Worm (Caenorhabditis elegans) whole organism, L4 larva: ENCODE data around the gene K10C2.2.
A peak's percentile ranks its signal among the peaks of the same experiment; 100 is the strongest.

ENCODE experiments used
- D1046.2 ChIP-seq: fragments of 200-800 bp; sonication (Bioruptor generic); IDR thresholded peaks from 2 replicates; pipeline ENCODE4 v1.3.6; 2022; ENCODE audit warnings: missing genetic modification characterization, missing compliant biosample characterization
- R02D3.7 ChIP-seq: fragments of 150-350 bp; sonication (generic microtip); optimal IDR thresholded peaks from 3 replicates; lab custom pipeline; 2014; ENCODE audit warnings: missing biosample characterization, missing genetic modification characterization
- T20F7.1 ChIP-seq: fragments of 200-800 bp; sonication (Bioruptor generic); optimal IDR thresholded peaks from 2 replicates; lab custom pipeline; 2018; ENCODE audit warnings: mild to moderate bottlenecking, missing genetic modification characterization, missing compliant biosample characterization
- Y105C5A.15 ChIP-seq: fragments of 200-800 bp; sonication (Bioruptor generic); IDR thresholded peaks from 2 replicates; pipeline ENCODE4 v1.3.6; 2022; ENCODE audit warnings: missing genetic modification characterization, missing compliant biosample characterization
- Y5F2A.4 ChIP-seq: fragments of 200-800 bp; sonication (Bioruptor generic); optimal IDR thresholded peaks from 2 replicates; lab custom pipeline; 2018; ENCODE audit warnings: mild to moderate bottlenecking, missing genetic modification characterization, missing compliant biosample characterization
- ZK546.5 ChIP-seq, 2 experiments: sonication (generic microtip); optimal IDR thresholded peaks; 2 replicates each; lab custom pipeline; 2017; ENCODE audit warnings: missing biosample characterization in 2 of 2, missing genetic modification characterization in 2 of 2
- aha-1 ChIP-seq: fragments of 150-350 bp; peaks from one replicate; lab custom pipeline; 2014; ENCODE audit warnings: missing biosample characterization, missing genetic modification characterization
- ama-1 ChIP-seq: fragments of 150-350 bp; optimal IDR thresholded peaks from 2 replicates; lab custom pipeline; 2014; ENCODE audit warnings: inconsistent platforms, mixed read lengths
- ceh-20 ChIP-seq: fragments of 200-800 bp; sonication (Bioruptor generic); IDR thresholded peaks from 2 replicates; pipeline ENCODE4 v1.3.6; 2022; ENCODE audit warnings: missing genetic modification reagents, missing genetic modification characterization, missing compliant biosample characterization
- ceh-32 ChIP-seq: sonication (generic microtip); optimal IDR thresholded peaks from 2 replicates; lab custom pipeline; 2016; ENCODE audit warnings: mild to moderate bottlenecking, missing genetic modification characterization, missing compliant biosample characterization; ENCODE audit not compliant: poor library complexity
- ces-1 ChIP-seq: fragments of 150-350 bp; sonication (generic microtip); optimal IDR thresholded peaks from 4 replicates; lab custom pipeline; 2014; ENCODE audit warnings: missing biosample characterization, missing genetic modification reagents, missing genetic modification characterization
- ctbp-1 ChIP-seq: fragments of 200-800 bp; sonication (Bioruptor generic); IDR thresholded peaks from 2 replicates; pipeline ENCODE4 v1.3.6; 2022; ENCODE audit warnings: missing genetic modification reagents, missing genetic modification characterization, missing compliant biosample characterization
- daf-12 ChIP-seq: fragments of 150-350 bp; optimal IDR thresholded peaks from 2 replicates; lab custom pipeline; 2014; ENCODE audit warnings: missing biosample characterization, missing genetic modification reagents, missing genetic modification characterization
- dmd-9 ChIP-seq: fragments of 200-800 bp; sonication (Bioruptor generic); IDR thresholded peaks from 2 replicates; pipeline ENCODE4 v1.3.6; 2022; ENCODE audit warnings: missing genetic modification reagents, missing genetic modification characterization, missing compliant biosample characterization
- duxl-1 ChIP-seq: sonication (generic microtip); optimal IDR thresholded peaks from 2 replicates; lab custom pipeline; 2016; ENCODE audit warnings: mild to moderate bottlenecking, missing genetic modification characterization, moderate library complexity, missing compliant biosample characterization; ENCODE audit not compliant: poor library complexity
- fkh-10 ChIP-seq: fragments of 150-350 bp; optimal IDR thresholded peaks from 2 replicates; lab custom pipeline; 2014; ENCODE audit warnings: missing biosample characterization, missing genetic modification reagents, missing genetic modification characterization
- fos-1 ChIP-seq: fragments of 150-350 bp; optimal IDR thresholded peaks from 2 replicates; lab custom pipeline; 2014; ENCODE audit warnings: missing biosample characterization, missing genetic modification characterization
- gei-8 ChIP-seq: fragments of 200-800 bp; sonication (Bioruptor generic); optimal IDR thresholded peaks from 2 replicates; lab custom pipeline; 2018; ENCODE audit warnings: mild to moderate bottlenecking, missing genetic modification characterization, missing compliant biosample characterization
- hmg-1.1 ChIP-seq: fragments of 200-800 bp; sonication (Bioruptor generic); IDR thresholded peaks from 2 replicates; pipeline ENCODE4 v1.3.6; 2022; ENCODE audit warnings: missing genetic modification reagents, missing genetic modification characterization, missing compliant biosample characterization
- jun-1 ChIP-seq: fragments of 150-350 bp; optimal IDR thresholded peaks from 2 replicates; lab custom pipeline; 2014; ENCODE audit warnings: missing biosample characterization, missing genetic modification reagents, missing genetic modification characterization
- lim-7 ChIP-seq: fragments of 200-800 bp; sonication (Bioruptor generic); IDR thresholded peaks from 2 replicates; pipeline ENCODE4 v1.3.6; 2022; ENCODE audit warnings: missing genetic modification characterization, missing compliant biosample characterization
- lin-1 ChIP-seq: fragments of 200-800 bp; sonication (Bioruptor generic); IDR thresholded peaks from 2 replicates; pipeline ENCODE4 v1.3.6; 2022; ENCODE audit warnings: missing genetic modification reagents, missing genetic modification characterization, missing compliant biosample characterization
- lin-38 ChIP-seq: fragments of 200-800 bp; sonication (Bioruptor generic); IDR thresholded peaks from 2 replicates; pipeline ENCODE4 v1.3.6; 2022; ENCODE audit warnings: missing genetic modification reagents, missing genetic modification characterization, missing compliant biosample characterization
- lin-39 ChIP-seq: fragments of 150-350 bp; optimal IDR thresholded peaks from 2 replicates; lab custom pipeline; 2014; ENCODE audit warnings: missing biosample characterization, missing genetic modification reagents, missing genetic modification characterization
- madf-5 ChIP-seq, 2 experiments: fragments of 200-800 bp; sonication (Bioruptor generic); IDR thresholded peaks; 2 replicates each; pipeline ENCODE4 v1.3.6; 2022; ENCODE audit warnings: missing compliant biosample characterization in 2 of 2, missing genetic modification characterization in 2 of 2
- mxl-3 ChIP-seq: fragments of 200-800 bp; sonication (Bioruptor generic); optimal IDR thresholded peaks from 2 replicates; lab custom pipeline; 2018; ENCODE audit warnings: mild to moderate bottlenecking, missing genetic modification characterization, missing compliant biosample characterization
- nhr-102 ChIP-seq: sonication (generic microtip); optimal IDR thresholded peaks from 2 replicates; lab custom pipeline; 2016; ENCODE audit warnings: mild to moderate bottlenecking, missing genetic modification characterization, moderate library complexity, missing compliant biosample characterization
- nhr-11 ChIP-seq: fragments of 150-350 bp; optimal IDR thresholded peaks from 2 replicates; lab custom pipeline; 2014; ENCODE audit warnings: missing biosample characterization, missing genetic modification characterization
- nhr-237 ChIP-seq: sonication (generic microtip); optimal IDR thresholded peaks from 2 replicates; lab custom pipeline; 2017; ENCODE audit warnings: missing biosample characterization, missing genetic modification characterization
- nhr-25 ChIP-seq: sonication (generic microtip); optimal IDR thresholded peaks from 2 replicates; lab custom pipeline; 2017; ENCODE audit warnings: missing genetic modification characterization, mild to moderate bottlenecking, missing compliant biosample characterization, antibody characterized with exemption, moderate library complexity, borderline replicate concordance; ENCODE audit not compliant: insufficient read depth
- nhr-28 ChIP-seq: fragments of 150-350 bp; optimal IDR thresholded peaks from 2 replicates; lab custom pipeline; 2014; ENCODE audit warnings: missing biosample characterization, missing genetic modification characterization
- nhr-42 ChIP-seq: fragments of 200-800 bp; sonication (Bioruptor generic); IDR thresholded peaks from 2 replicates; pipeline ENCODE4 v1.3.6; 2022; ENCODE audit warnings: missing genetic modification characterization, missing compliant biosample characterization
- nhr-6 ChIP-seq: fragments of 150-350 bp; optimal IDR thresholded peaks from 2 replicates; lab custom pipeline; 2014; ENCODE audit warnings: missing biosample characterization, missing genetic modification characterization
- pha-4 ChIP-seq, 2 experiments: fragments of 150-350 bp in 1 of 2; fragments of 200-800 bp in 1 of 2; sonication (Bioruptor generic) in 1 of 2; IDR thresholded peaks in 1 of 2; optimal IDR thresholded peaks in 1 of 2; 2 replicates each; pipeline versions ENCODE4 v1.3.6 to Lab custom; 2014 to 2022; ENCODE audit warnings: missing genetic modification characterization in 2 of 2, missing genetic modification reagents in 2 of 2, missing biosample characterization in 1 of 2, missing compliant biosample characterization in 1 of 2
- php-3 ChIP-seq: fragments of 200-800 bp; sonication (Bioruptor generic); IDR thresholded peaks from 2 replicates; pipeline ENCODE4 v1.3.6; 2022; ENCODE audit warnings: missing genetic modification reagents, missing genetic modification characterization, missing compliant biosample characterization
- rbr-2 ChIP-seq: sonication (generic microtip); optimal IDR thresholded peaks from 2 replicates; lab custom pipeline; 2016; ENCODE audit warnings: missing genotype, missing genetic modification characterization, missing compliant biosample characterization
- sdz-12 ChIP-seq: fragments of 200-800 bp; sonication (Bioruptor generic); optimal IDR thresholded peaks from 2 replicates; lab custom pipeline; 2018; ENCODE audit warnings: mild to moderate bottlenecking, missing genetic modification characterization, missing compliant biosample characterization
- snpc-1.2 ChIP-seq: fragments of 200-800 bp; sonication (Bioruptor generic); IDR thresholded peaks from 2 replicates; pipeline ENCODE4 v1.3.6; 2022; ENCODE audit warnings: missing genetic modification reagents, missing genetic modification characterization, missing compliant biosample characterization
- tag-97 ChIP-seq: fragments of 200-800 bp; sonication (Bioruptor generic); IDR thresholded peaks from 2 replicates; pipeline ENCODE4 v1.3.6; 2022; ENCODE audit warnings: missing genetic modification characterization, missing compliant biosample characterization
- tra-1 ChIP-seq: fragments of 200-800 bp; sonication (Bioruptor generic); IDR thresholded peaks from 2 replicates; pipeline ENCODE4 v1.3.6; 2022; ENCODE audit warnings: missing genetic modification reagents, missing genetic modification characterization, missing compliant biosample characterization
- unc-130 ChIP-seq: sonication (generic microtip); optimal IDR thresholded peaks from 2 replicates; lab custom pipeline; 2016; ENCODE audit warnings: missing genetic modification reagents, missing genetic modification characterization, missing compliant biosample characterization
- unc-62 ChIP-seq, 3 experiments: fragments of 150-350 bp in 1 of 3; sonication (generic microtip); optimal IDR thresholded peaks in 2 of 3; peaks in 1 of 3; 1 replicate in 1 of 3; 2 replicates in 2 of 3; lab custom pipeline; 2014 to 2017; ENCODE audit warnings: missing biosample characterization in 3 of 3, missing genetic modification characterization in 3 of 3, missing genetic modification reagents in 3 of 3, missing genotype in 1 of 3
- zfp-2 ChIP-seq: sonication (generic microtip); optimal IDR thresholded peaks from 2 replicates; lab custom pipeline; 2016; ENCODE audit warnings: mild to moderate bottlenecking, missing genetic modification characterization, missing compliant biosample characterization
- zfp-3 ChIP-seq: fragments of 200-800 bp; sonication (Bioruptor generic); conservative IDR thresholded peaks from 2 replicates; pipeline ENCODE4 v1.3.6; 2022; ENCODE audit warnings: missing genetic modification reagents, missing genetic modification characterization, missing compliant biosample characterization
- zip-11 ChIP-seq: fragments of 200-800 bp; sonication (Bioruptor generic); IDR thresholded peaks from 2 replicates; pipeline ENCODE4 v1.3.6; 2022; ENCODE audit warnings: missing genetic modification characterization, missing compliant biosample characterization
- ztf-11 ChIP-seq: fragments of 150-350 bp; optimal IDR thresholded peaks from 2 replicates; lab custom pipeline; 2014; ENCODE audit warnings: missing biosample characterization, missing genetic modification characterization
- ztf-7 ChIP-seq: fragments of 150-350 bp; optimal IDR thresholded peaks from 2 replicates; lab custom pipeline; 2014; ENCODE audit warnings: missing biosample characterization, missing genetic modification characterization

The K10C2.2 gene

ce11 chrX:6450839-6451491, 17.4 kb upstream of the K10C2.2 start, which contains the start of the genes grl-6 and K10C2.6:
Gene grl-6, minus strand, starts transcription at chrX:6450939.
Gene K10C2.6, plus strand, starts transcription at chrX:6451441.
- TF ChIP-seq unc-62 (GFP tag; optimal IDR thresholded peaks at IDR 0.05 in 1 of 2; lab: Kevin White, UChicago) (peak in 1 of 2 experiments; percentile 13), unc-62 (tag; optimal IDR thresholded peaks at IDR 0.05; lab: Kevin White, UChicago) (no peak), R02D3.7 (tag; lab: Kevin White, UChicago) (no peak)

ce11 chrX:6448866-6449400, 15.3 kb upstream of the K10C2.2 start, which contains the start of gene fah-1:
Gene fah-1, minus strand, starts transcription at chrX:6448916.
- no peak for TF ChIP-seq hmg-1.1
- TF ChIP-seq zfp-2, result no peak
- no peak for TF ChIP-seq D1046.2 (GFP tag; lab: Robert Waterston, UW)
- no peak for TF ChIP-seq dmd-9
- no peak for TF ChIP-seq ctbp-1 (GFP tag; lab: Robert Waterston, UW)
- TF ChIP-seq nhr-102 (tag; lab: Kevin White, UChicago), result peak; percentile 59
- TF ChIP-seq nhr-6 (tag; lab: Kevin White, UChicago), result no peak
- no peak for TF ChIP-seq snpc-1.2 (GFP tag; lab: Robert Waterston, UW)
- TF ChIP-seq lin-1 (GFP tag; lab: Robert Waterston, UW), result no peak
- TF ChIP-seq madf-5 (GFP tag; IDR thresholded peaks at IDR 0.05; lab: Robert Waterston, UW), result no peak
- TF ChIP-seq ZK546.5 (tag; optimal IDR thresholded peaks at IDR 0.05; lab: Kevin White, UChicago), result no peak
- no peak for TF ChIP-seq zip-11 (GFP tag; lab: Robert Waterston, UW)
- TF ChIP-seq tag-97, result no peak
- peak; percentile 86 for TF ChIP-seq aha-1 (tag; lab: Kevin White, UChicago)
- TF ChIP-seq nhr-42 (GFP tag; lab: Robert Waterston, UW), result no peak
- TF ChIP-seq fkh-10 (GFP tag; lab: Kevin White, UChicago), result no peak
- TF ChIP-seq T20F7.1 (GFP tag; lab: Kevin White, UChicago), result peak; percentile 37
- TF ChIP-seq unc-130, result no peak
- TF ChIP-seq php-3 (GFP tag; lab: Robert Waterston, UW), result peak; percentile 71; the same call in 1 of the 2 replicates
- no peak for TF ChIP-seq duxl-1 (tag; lab: Kevin White, UChicago)
- peak; percentile 86 for TF ChIP-seq nhr-25 (tag; lab: Kevin White, UChicago)
- no peak for TF ChIP-seq ztf-7 (tag; lab: Kevin White, UChicago)
- no peak for TF ChIP-seq pha-4 (GFP tag; IDR thresholded peaks at IDR 0.05; lab: Robert Waterston, UW)
- no peak for TF ChIP-seq pha-4 (tag; optimal IDR thresholded peaks at IDR 0.05; lab: Kevin White, UChicago)
- no peak for TF ChIP-seq Y105C5A.15 (GFP tag; lab: Robert Waterston, UW)
- no peak for TF ChIP-seq zfp-3 (GFP tag; lab: Robert Waterston, UW)
- TF ChIP-seq ces-1 (GFP tag; lab: Kevin White, UChicago), result no peak
- TF ChIP-seq ama-1 (lab: Kevin White, UChicago), result no peak
- no peak for TF ChIP-seq rbr-2 (tag; lab: Kevin White, UChicago)
- TF ChIP-seq Y5F2A.4 (GFP tag; lab: Kevin White, UChicago), result no peak
- TF ChIP-seq nhr-11 (tag; lab: Kevin White, UChicago), result no peak
- no peak for TF ChIP-seq jun-1 (tag; lab: Kevin White, UChicago)
- peak; percentile 22 for TF ChIP-seq nhr-28
- TF ChIP-seq ztf-11 (tag; lab: Kevin White, UChicago), result no peak
- no peak for TF ChIP-seq sdz-12 (GFP tag; lab: Kevin White, UChicago)
- no peak for TF ChIP-seq daf-12 (tag; lab: Kevin White, UChicago)
- TF ChIP-seq lin-38 (GFP tag; lab: Robert Waterston, UW), result no peak
- no peak for TF ChIP-seq mxl-3 (GFP tag; lab: Kevin White, UChicago)
- no peak for TF ChIP-seq ceh-32
- TF ChIP-seq ceh-20 (GFP tag; lab: Robert Waterston, UW), result peak; percentile 47; the same call in 1 of the 2 replicates
- TF ChIP-seq fos-1, result no peak
- no peak for TF ChIP-seq lim-7
- no peak for TF ChIP-seq lin-39
- no peak for TF ChIP-seq nhr-237 (tag; lab: Kevin White, UChicago)
- no peak for TF ChIP-seq gei-8 (GFP tag; lab: Kevin White, UChicago)
- TF ChIP-seq tra-1 (GFP tag; lab: Robert Waterston, UW), result peak; percentile 74; the same call in 1 of the 2 replicates
